Fruit fly (Drosophila melanogaster) whole organism: ENCODE measurements around the gene CG31551.

ENCODE experiments used
- EcR ChIP-seq, 2 experiments: fragments of >200 bp; optimal IDR thresholded peaks; 2 replicates each; lab custom pipeline; 2017; ENCODE audit warnings: missing biosample characterization in 2 of 2, missing genetic modification characterization in 2 of 2, missing genetic modification reagents in 2 of 2
- pan ChIP-seq: fragments of >200 bp; optimal IDR thresholded peaks from 2 replicates; lab custom pipeline; 2017
- psq ChIP-seq: fragments of >200 bp; optimal IDR thresholded peaks from 2 replicates; lab custom pipeline; 2017
- usp ChIP-seq: fragments of >200 bp; optimal IDR thresholded peaks from 2 replicates; lab custom pipeline; 2017; ENCODE audit warnings: missing biosample characterization, missing genetic modification characterization, mixed read lengths

DNA sequence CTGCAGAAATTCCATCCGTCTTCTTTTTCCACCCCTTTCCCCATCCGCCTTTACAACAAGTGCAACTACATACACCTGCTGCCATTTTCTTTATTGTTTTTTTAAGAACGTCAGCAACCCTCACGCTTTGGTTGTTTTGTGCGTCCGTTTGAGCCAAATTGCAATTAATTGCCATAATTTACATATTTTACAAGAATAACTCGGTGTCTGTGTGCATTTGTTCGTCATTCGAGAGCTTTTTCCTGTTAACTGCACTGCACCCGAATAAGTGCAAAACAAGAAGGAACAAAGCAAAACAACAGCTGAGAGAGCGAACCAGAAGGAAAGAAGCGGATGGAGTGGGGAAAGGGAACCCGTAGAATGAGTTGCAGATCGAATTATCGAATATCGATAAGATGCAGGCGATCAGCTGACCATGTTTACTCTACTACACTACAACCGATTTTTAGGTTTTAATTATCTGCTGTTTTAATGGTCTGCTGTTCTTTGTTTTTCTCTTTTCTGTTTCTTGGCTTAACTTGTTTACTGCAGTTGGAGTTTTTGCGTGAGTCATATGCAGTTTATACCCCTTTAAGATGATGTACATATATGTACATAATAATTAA is 43.1 kb downstream of the CG31551 start:
- TF ChIP-seq usp (GFP tag; lab: Kevin White, UChicago) (no peak), pan (no peak), psq (lab: Kevin White, UChicago) (no peak), EcR (GFP tag; optimal IDR thresholded peaks at IDR 0.05; lab: Kevin White, UChicago) (no peak)
